Fruit fly (Drosophila melanogaster) whole organism, adult: Measurements from ENCODE around the gene Rap1.

Experiments used
- CG14711 ChIP-seq: fragments of 200-800 bp; sonication (Bioruptor generic); optimal IDR thresholded peaks from 2 replicates; lab custom pipeline; 2018; ENCODE audit warnings: missing biosample characterization, mild to moderate bottlenecking, missing genetic modification characterization, moderate library complexity
- CG5204 ChIP-seq: fragments of 200-800 bp; sonication (Bioruptor generic); optimal IDR thresholded peaks from 2 replicates; lab custom pipeline; 2016; ENCODE audit warnings: missing biosample characterization, missing genetic modification characterization
- Crg-1 ChIP-seq: fragments of 200-800 bp; sonication (Bioruptor generic); optimal IDR thresholded peaks from 2 replicates; lab custom pipeline; 2016; ENCODE audit warnings: missing biosample characterization, missing genetic modification characterization
- Hr96 ChIP-seq: fragments of 200-800 bp; sonication (Bioruptor generic); optimal IDR thresholded peaks from 2 replicates; lab custom pipeline; 2016; ENCODE audit warnings: missing biosample characterization, missing genetic modification characterization

- TF ChIP-seq Crg-1 (GFP tag; lab: Kevin White, UChicago) (no peak), Hr96 (GFP tag; lab: Kevin White, UChicago) (no peak), CG5204 (GFP tag; lab: Kevin White, UChicago) (no peak), CG14711 (no peak)
Measured at dm6 chr3L:1859563-1859962, 2.5 kb downstream of the Rap1 start.
